Worm (Caenorhabditis elegans) whole organism, L1 larva: ENCODE results near the gene H06I04.6.

Source experiments
- C16A3.4 ChIP-seq: fragments of 150-350 bp; optimal IDR thresholded peaks from 2 replicates; lab custom pipeline; 2014; ENCODE audit warnings: missing biosample characterization, missing genetic modification characterization
- aha-1 ChIP-seq: fragments of 150-350 bp; optimal IDR thresholded peaks from 2 replicates; lab custom pipeline; 2014; ENCODE audit warnings: missing biosample characterization, missing genetic modification characterization
- aly-2 ChIP-seq: fragments of 150-350 bp; optimal IDR thresholded peaks from 2 replicates; lab custom pipeline; 2014; ENCODE audit warnings: missing biosample characterization, missing genetic modification characterization
- blmp-1 ChIP-seq: fragments of 150-350 bp; optimal IDR thresholded peaks from 2 replicates; lab custom pipeline; 2014; ENCODE audit warnings: missing biosample characterization, missing genetic modification characterization
- ceh-8 ChIP-seq: fragments of 200-800 bp; sonication (Bioruptor generic); optimal IDR thresholded peaks from 2 replicates; lab custom pipeline; 2018; ENCODE audit warnings: mild to moderate bottlenecking, missing genetic modification characterization, moderate library complexity, missing compliant biosample characterization
- ceh-82 ChIP-seq, 3 experiments: fragments of 150-350 bp in 1 of 3; sonication (generic microtip) in 2 of 3; optimal IDR thresholded peaks; 2 replicates each; lab custom pipeline; 2014 to 2017; ENCODE audit warnings: missing biosample characterization in 3 of 3, missing genetic modification characterization in 3 of 3
- ceh-90 ChIP-seq: sonication (generic microtip); optimal IDR thresholded peaks from 2 replicates; lab custom pipeline; 2016; ENCODE audit warnings: missing genetic modification characterization, missing compliant biosample characterization
- ces-1 ChIP-seq: fragments of 150-350 bp; optimal IDR thresholded peaks from 2 replicates; lab custom pipeline; 2014; ENCODE audit warnings: missing biosample characterization, missing genetic modification reagents, missing genetic modification characterization
- dpl-1 ChIP-seq, 3 experiments: fragments of 150-350 bp in 2 of 3; sonication (generic microtip) in 1 of 3; optimal IDR thresholded peaks; 2 replicates each; lab custom pipeline; 2014 to 2017; ENCODE audit warnings: missing biosample characterization in 3 of 3, missing genetic modification characterization in 3 of 3, missing genetic modification reagents in 3 of 3
- efl-1 ChIP-seq, 4 experiments: fragments of 150-350 bp; optimal IDR thresholded peaks in 3 of 4; peaks in 1 of 4; 1 replicate in 1 of 4; 2 replicates in 3 of 4; lab custom pipeline; 2014; ENCODE audit warnings: missing biosample characterization in 2 of 4, missing genetic modification characterization in 2 of 4, missing genetic modification reagents in 2 of 4
- egl-13 ChIP-seq: sonication (generic microtip); optimal IDR thresholded peaks from 2 replicates; lab custom pipeline; 2016; ENCODE audit warnings: missing genotype, missing genetic modification reagents, missing genetic modification characterization, missing compliant biosample characterization
- egl-27 ChIP-seq, 2 experiments: fragments of 150-350 bp in 1 of 2; sonication (generic microtip); optimal IDR thresholded peaks; 3 replicates each; lab custom pipeline; 2017 to 2018; ENCODE audit warnings: missing biosample characterization in 2 of 2, missing genetic modification characterization in 2 of 2, missing genetic modification reagents in 2 of 2
- elt-3 ChIP-seq, 6 experiments: fragments of 150-350 bp in 1 of 6; sonication (generic microtip); optimal IDR thresholded peaks; 2 replicates each; lab custom pipeline; 2017 to 2018; ENCODE audit warnings: missing biosample characterization in 6 of 6, missing genetic modification characterization in 6 of 6, inconsistent platforms in 1 of 6
- fkh-10 ChIP-seq: sonication (generic microtip); optimal IDR thresholded peaks from 2 replicates; lab custom pipeline; 2017; ENCODE audit warnings: missing biosample characterization, missing genetic modification reagents, missing genetic modification characterization
- hpl-2 ChIP-seq: fragments of 150-350 bp; optimal IDR thresholded peaks from 2 replicates; lab custom pipeline; 2014; ENCODE audit warnings: missing biosample characterization, missing genetic modification reagents, missing genetic modification characterization
- isw-1 ChIP-seq: fragments of 200-800 bp; sonication (Bioruptor generic); IDR thresholded peaks from 2 replicates; pipeline ENCODE4 v1.3.6; 2022; ENCODE audit warnings: missing genetic modification characterization, missing compliant biosample characterization
- lin-13 ChIP-seq: fragments of 150-350 bp; optimal IDR thresholded peaks from 2 replicates; lab custom pipeline; 2014; ENCODE audit warnings: missing biosample characterization, missing genetic modification reagents, missing genetic modification characterization
- lin-14 ChIP-seq: fragments of 200-800 bp; sonication (Bioruptor generic); optimal IDR thresholded peaks from 2 replicates; lab custom pipeline; 2018; ENCODE audit warnings: mild to moderate bottlenecking, missing genetic modification characterization, moderate library complexity, missing compliant biosample characterization
- lin-35 ChIP-seq, 2 experiments: fragments of 150-350 bp; optimal IDR thresholded peaks; 2 replicates each; lab custom pipeline; 2014; ENCODE audit warnings: missing biosample characterization in 2 of 2, missing genetic modification characterization in 2 of 2, missing genetic modification reagents in 2 of 2
- lsy-2 ChIP-seq, 2 experiments: fragments of 150-350 bp; optimal IDR thresholded peaks; 2 replicates each; lab custom pipeline; 2014; ENCODE audit warnings: missing biosample characterization in 2 of 2, missing genetic modification characterization in 2 of 2
- mep-1 ChIP-seq: fragments of 150-350 bp; optimal IDR thresholded peaks from 2 replicates; lab custom pipeline; 2014; ENCODE audit warnings: missing biosample characterization, missing genetic modification characterization
- nhr-11 ChIP-seq: fragments of 150-350 bp; optimal IDR thresholded peaks from 2 replicates; lab custom pipeline; 2014; ENCODE audit warnings: missing biosample characterization, missing genetic modification characterization
- nhr-12 ChIP-seq: sonication (generic microtip); optimal IDR thresholded peaks from 2 replicates; lab custom pipeline; 2017; ENCODE audit warnings: missing biosample characterization, missing genetic modification characterization
- nhr-19 ChIP-seq: fragments of 200-800 bp; sonication (Bioruptor generic); conservative IDR thresholded peaks from 2 replicates; pipeline ENCODE4 v1.3.6; 2022; ENCODE audit warnings: missing genetic modification characterization, missing compliant biosample characterization
- nhr-20 ChIP-seq: sonication (generic microtip); optimal IDR thresholded peaks from 2 replicates; lab custom pipeline; 2016; ENCODE audit warnings: mild to moderate bottlenecking, missing genetic modification characterization, missing compliant biosample characterization
- nhr-28 ChIP-seq: fragments of 150-350 bp; optimal IDR thresholded peaks from 2 replicates; lab custom pipeline; 2014; ENCODE audit warnings: missing biosample characterization, missing genetic modification characterization
- nhr-47 ChIP-seq: sonication (generic microtip); optimal IDR thresholded peaks from 2 replicates; lab custom pipeline; 2016; ENCODE audit warnings: mild to moderate bottlenecking, missing genetic modification characterization, moderate library complexity, missing compliant biosample characterization
- nhr-71 ChIP-seq: sonication (generic microtip); optimal IDR thresholded peaks from 2 replicates; lab custom pipeline; 2016; ENCODE audit warnings: mild to moderate bottlenecking, missing genetic modification characterization, moderate library complexity, missing compliant biosample characterization
- nhr-77 ChIP-seq: fragments of 150-350 bp; optimal IDR thresholded peaks from 2 replicates; lab custom pipeline; 2014; ENCODE audit warnings: missing biosample characterization, missing genetic modification characterization
- nhr-85 ChIP-seq: sonication (generic microtip); peaks from one replicate; lab custom pipeline; 2016; ENCODE audit warnings: missing genetic modification characterization, inconsistent platforms, missing compliant biosample characterization
- nhr-90 ChIP-seq: sonication (generic microtip); optimal IDR thresholded peaks from 2 replicates; lab custom pipeline; 2016; ENCODE audit warnings: mild to moderate bottlenecking, missing genetic modification characterization, missing compliant biosample characterization; ENCODE audit not compliant: poor library complexity
- pax-3 ChIP-seq: fragments of 200-800 bp; sonication (Bioruptor generic); optimal IDR thresholded peaks from 2 replicates; lab custom pipeline; 2018; ENCODE audit warnings: mild to moderate bottlenecking, missing genetic modification characterization, moderate library complexity, missing compliant biosample characterization
- rnt-1 ChIP-seq: sonication (generic microtip); optimal IDR thresholded peaks from 2 replicates; lab custom pipeline; 2016; ENCODE audit warnings: mild to moderate bottlenecking, missing genetic modification characterization, moderate library complexity, missing compliant biosample characterization
- skn-1 ChIP-seq: fragments of 150-350 bp; optimal IDR thresholded peaks from 2 replicates; lab custom pipeline; 2014; ENCODE audit warnings: missing biosample characterization, missing genetic modification characterization
- snpc-4 ChIP-seq: fragments of 150-350 bp; optimal IDR thresholded peaks from 2 replicates; lab custom pipeline; 2014; ENCODE audit warnings: missing biosample characterization, missing genetic modification characterization
- snu-23 ChIP-seq: sonication (generic microtip); optimal IDR thresholded peaks from 2 replicates; lab custom pipeline; 2016; ENCODE audit warnings: missing genetic modification characterization, missing compliant biosample characterization
- sptf-1 ChIP-seq: fragments of 150-350 bp; optimal IDR thresholded peaks from 2 replicates; lab custom pipeline; 2014; ENCODE audit warnings: missing biosample characterization, missing genetic modification characterization
- sup-37 ChIP-seq: fragments of 200-800 bp; sonication (Bioruptor generic); optimal IDR thresholded peaks from 2 replicates; lab custom pipeline; 2018; ENCODE audit warnings: mild to moderate bottlenecking, missing genetic modification characterization, missing compliant biosample characterization
- swsn-7 ChIP-seq: sonication (generic microtip); optimal IDR thresholded peaks from 2 replicates; lab custom pipeline; 2016; ENCODE audit warnings: missing genetic modification characterization, missing compliant biosample characterization
- tbx-2 ChIP-seq: sonication (generic microtip); optimal IDR thresholded peaks from 2 replicates; lab custom pipeline; 2016; ENCODE audit warnings: missing genetic modification characterization, missing compliant biosample characterization
- unc-130 ChIP-seq: fragments of 150-350 bp; optimal IDR thresholded peaks from 2 replicates; lab custom pipeline; 2017; ENCODE audit warnings: missing biosample characterization, missing genetic modification characterization, inconsistent platforms
- unc-30 ChIP-seq: sonication (generic microtip); optimal IDR thresholded peaks from 2 replicates; lab custom pipeline; 2017; ENCODE audit warnings: missing biosample characterization, missing genetic modification characterization
- unc-98 ChIP-seq: fragments of 200-800 bp; sonication (Bioruptor generic); IDR thresholded peaks from 2 replicates; pipeline ENCODE4 v1.3.6; 2022; ENCODE audit warnings: missing genetic modification characterization, missing compliant biosample characterization
- vab-15 ChIP-seq: sonication (generic microtip); optimal IDR thresholded peaks from 2 replicates; lab custom pipeline; 2017; ENCODE audit warnings: missing genotype, mild to moderate bottlenecking, missing genetic modification characterization, missing compliant biosample characterization
- xbp-1 ChIP-seq: sonication (generic microtip); optimal IDR thresholded peaks from 2 replicates; lab custom pipeline; 2016; ENCODE audit warnings: missing genetic modification characterization, missing compliant biosample characterization

The H06I04.6 gene

DNA sequence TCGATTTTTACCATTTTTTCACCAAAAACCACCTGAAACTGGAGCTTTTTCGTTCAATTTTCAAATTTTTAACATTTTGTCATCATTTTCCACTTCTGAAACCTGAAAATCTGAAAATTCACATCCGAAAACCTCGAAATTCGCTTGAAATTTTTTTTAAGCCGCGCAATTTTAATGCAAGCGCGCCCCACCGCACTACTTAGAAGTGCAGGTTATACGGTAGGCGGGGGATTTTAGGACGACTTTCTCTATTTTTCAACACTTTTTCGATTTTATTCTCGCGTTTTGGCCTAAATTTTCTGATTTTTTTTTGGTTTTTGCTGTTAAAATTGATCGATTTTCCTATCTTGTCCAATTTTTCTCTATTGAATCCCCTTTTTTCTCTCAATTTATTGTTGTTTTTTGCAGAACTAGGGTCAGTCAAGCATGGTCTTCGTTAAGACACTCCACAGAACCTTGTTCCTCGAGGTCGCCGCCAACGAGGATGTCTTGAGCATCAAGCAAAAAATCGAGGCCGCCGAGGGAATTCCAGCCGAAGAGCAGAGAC, 3.8 kb upstream of the H06I04.6 start, which contains the start of gene ubl-1 (continued):
- TF ChIP-seq nhr-90 (peak; percentile 67), fkh-10 (GFP tag; lab: Kevin White, UChicago) (peak; percentile 74), nhr-77 (tag; lab: Kevin White, UChicago) (peak; percentile 91), unc-30 (tag; lab: Kevin White, UChicago) (no peak), isw-1 (GFP tag; lab: Robert Waterston, UW) (peak; percentile 79), nhr-20 (peak; percentile 82), skn-1 (tag; lab: Kevin White, UChicago) (peak; percentile 95), nhr-28 (tag; lab: Kevin White, UChicago) (no peak), nhr-12 (tag; lab: Kevin White, UChicago) (no peak), unc-130 (peak; percentile 92)

ce11 chrIII:3066769-3067168, 2.6 kb upstream of the H06I04.6 start:
- TF ChIP-seq hpl-2 (GFP tag; lab: Kevin White, UChicago) (no peak), efl-1 (optimal IDR thresholded peaks at IDR 0.05; lab: Kevin White, UChicago) (no peak), efl-1 (GFP tag; optimal IDR thresholded peaks at IDR 0.05 in 1 of 2; lab: Kevin White, UChicago) (peak in 1 of 2 experiments; percentile 49)

DNA sequence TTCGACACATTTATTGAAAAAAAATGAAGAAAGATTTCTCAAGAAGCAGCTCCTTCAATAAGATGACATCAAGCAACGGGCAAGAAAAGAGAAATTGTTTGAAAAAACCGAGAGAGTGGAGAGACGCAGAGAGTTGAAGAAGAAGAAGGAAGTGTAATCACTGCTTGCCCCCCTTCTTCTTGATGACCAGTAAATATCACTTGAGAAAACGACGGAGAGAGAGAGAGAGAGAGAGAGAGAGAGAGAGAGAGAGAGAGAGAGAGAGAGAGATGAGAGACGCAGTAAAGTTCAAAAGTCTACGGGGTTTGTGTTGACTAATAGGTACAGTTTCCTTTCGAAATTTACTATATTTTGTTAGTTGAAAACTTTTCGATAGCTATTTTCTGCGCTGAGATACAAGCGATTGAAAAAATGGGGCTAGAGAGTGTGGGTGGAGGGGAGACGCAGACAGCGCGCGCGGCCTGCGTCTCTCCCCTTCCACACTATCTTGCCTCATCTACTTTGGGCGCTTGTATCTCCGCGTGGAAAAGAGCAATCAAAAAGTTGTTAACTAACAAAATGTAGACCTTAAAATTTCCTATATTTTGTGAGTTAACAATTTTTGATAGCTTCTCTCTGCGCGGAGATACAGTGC, 1.9 kb upstream of the H06I04.6 start:
- TF ChIP-seq xbp-1 (tag; lab: Kevin White, UChicago) (peak; percentile 33), vab-15 (tag; lab: Kevin White, UChicago) (peak; percentile 34), efl-1 (optimal IDR thresholded peaks at IDR 0.05; lab: Kevin White, UChicago) (peak; percentile 47 to 68), efl-1 (GFP tag; optimal IDR thresholded peaks at IDR 0.05 in 1 of 2; lab: Kevin White, UChicago) (peak; percentile 32 to 95), unc-98 (GFP tag; lab: Robert Waterston, UW) (0 out of 2 replicates have a peak, but pooled peaks have one; percentile 29), tbx-2 (tag; lab: Kevin White, UChicago) (peak; percentile 57), egl-13 (no peak), snu-23 (GFP tag; lab: Kevin White, UChicago) (peak; percentile 58), ceh-90 (tag; lab: Kevin White, UChicago) (no peak), snpc-4 (peak; percentile 44), blmp-1 (peak; percentile 51), sup-37 (GFP tag; lab: Kevin White, UChicago) (peak; percentile 58), fkh-10 (GFP tag; lab: Kevin White, UChicago) (peak; percentile 17), nhr-19 (GFP tag; lab: Robert Waterston, UW) (peak; percentile 72), C16A3.4 (peak; percentile 39), nhr-90 (peak; percentile 50), skn-1 (tag; lab: Kevin White, UChicago) (peak; percentile 30), nhr-11 (tag; lab: Kevin White, UChicago) (peak; percentile 20), lin-13 (GFP tag; lab: Kevin White, UChicago) (peak; percentile 41), sptf-1 (tag; lab: Kevin White, UChicago) (no peak), nhr-77 (tag; lab: Kevin White, UChicago) (peak; percentile 85), nhr-71 (peak; percentile 82), aha-1 (tag; lab: Kevin White, UChicago) (no peak), aly-2 (no peak), elt-3 (tag; optimal IDR thresholded peaks at IDR 0.05; lab: Kevin White, UChicago) (peak in 2 of 6 experiments; percentile 18 to 34), lsy-2 (tag; optimal IDR thresholded peaks at IDR 0.05; lab: Kevin White, UChicago) (peak; percentile 74 to 80), lin-14 (GFP tag; lab: Kevin White, UChicago) (peak; percentile 88), pax-3 (tag; lab: Kevin White, UChicago) (peak; percentile 16), ces-1 (no peak), ceh-82 (tag; optimal IDR thresholded peaks at IDR 0.05; lab: Kevin White, UChicago) (peak in 2 of 3 experiments; percentile 10 to 32), dpl-1 (GFP tag; optimal IDR thresholded peaks at IDR 0.05; lab: Kevin White, UChicago) (peak; percentile 31 to 57 (median 45)), nhr-47 (tag; lab: Kevin White, UChicago) (peak; percentile 55), swsn-7 (tag; lab: Kevin White, UChicago) (peak; percentile 35), egl-27 (tag; optimal IDR thresholded peaks at IDR 0.05; lab: Kevin White, UChicago) (no peak), lin-35 (GFP tag; optimal IDR thresholded peaks at IDR 0.05; lab: Kevin White, UChicago) (peak; percentile 41 to 57), unc-130 (peak; percentile 14), unc-30 (tag; lab: Kevin White, UChicago) (no peak), nhr-85 (peak; percentile 82), isw-1 (GFP tag; lab: Robert Waterston, UW) (no peak), rnt-1 (tag; lab: Kevin White, UChicago) (peak; percentile 79), mep-1 (peak; percentile 52), nhr-20 (peak; percentile 68), ceh-8 (GFP tag; lab: Kevin White, UChicago) (no peak)
